Worm (Caenorhabditis elegans): ENCODE measurements around the gene F41G3.20.

DNA sequence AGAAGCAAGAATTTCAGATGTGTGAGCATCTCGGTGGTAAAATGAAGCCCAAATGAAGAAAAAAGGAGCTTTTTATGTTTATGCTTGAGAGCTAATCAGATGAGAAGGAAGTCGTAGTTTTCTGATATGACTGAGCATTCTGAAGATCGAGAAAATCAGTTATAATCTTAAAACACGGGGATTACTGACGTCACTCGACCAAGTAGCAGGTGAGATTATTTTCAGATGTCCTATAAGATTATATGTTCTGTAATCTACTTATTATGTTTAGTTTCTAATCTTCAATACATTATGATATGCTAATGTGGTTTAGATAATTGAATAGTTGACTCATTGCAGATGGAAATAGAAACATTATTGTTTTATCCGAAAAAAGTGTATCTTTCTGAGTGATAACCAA is 5.0 kb downstream of the F41G3.20 start, which contains the start of gene ins-14:
- TF ChIP-seq lin-11 (tag; optimal IDR thresholded peaks at IDR 0.05): no peak
- TF ChIP-seq rnt-1 (tag; optimal IDR thresholded peaks at IDR 0.05): no peak
- no peak for TF ChIP-seq pros-1 (tag; optimal IDR thresholded peaks at IDR 0.05)
- no peak for TF ChIP-seq nhr-11 (tag; optimal IDR thresholded peaks at IDR 0.05)

All from whole organism, late embryonic.